Fruit fly (Drosophila melanogaster): ENCODE measurements around the gene CG14937.

The CG14937 gene

dm6 chr2L:11813665-11814087, 19.8 kb upstream of the CG14937 start, which contains the start of gene CycY (continued):
- TF ChIP-seq ham (GFP tag; IDR thresholded peaks at IDR 0.05) = no peak
- peak; percentile 93 for TF ChIP-seq Dp (GFP tag; optimal IDR thresholded peaks at IDR 0.05)
- TF ChIP-seq trh (GFP tag; optimal IDR thresholded peaks at IDR 0.05) = no peak
- TF ChIP-seq CG11456 (GFP tag; IDR thresholded peaks at IDR 0.05) = no peak
- no peak for TF ChIP-seq Aef1 (GFP tag; IDR thresholded peaks at IDR 0.05)
- 0 out of 2 replicates have a peak, but pooled peaks have one; percentile 5 for TF ChIP-seq Xrp1 (GFP tag; IDR thresholded peaks at IDR 0.05)
- no peak for TF ChIP-seq croc (GFP tag; conservative IDR thresholded peaks at IDR 0.05)
- no peak for TF ChIP-seq yki (optimal IDR thresholded peaks at IDR 0.05)
- TF ChIP-seq NC2β (GFP tag; optimal IDR thresholded peaks at IDR 0.05) = no peak
- TF ChIP-seq gsb (GFP tag; IDR thresholded peaks at IDR 0.05) = no peak
- no peak for TF ChIP-seq CG18599 (GFP tag; optimal IDR thresholded peaks at IDR 0.05)
- TF ChIP-seq CG10462 (GFP tag; optimal IDR thresholded peaks at IDR 0.05) = no peak
- TF ChIP-seq MTF-1 (GFP tag; optimal IDR thresholded peaks at IDR 0.05; ENCODE audit: borderline replicate concordance) = no peak
- TF ChIP-seq chinmo (GFP tag; IDR thresholded peaks at IDR 0.05; ENCODE audit: partially characterized antibody) = no peak
- TF ChIP-seq CG1024 (GFP tag; IDR thresholded peaks at IDR 0.05) = no peak
- no peak for TF ChIP-seq kay (GFP tag; optimal IDR thresholded peaks at IDR 0.05)
- TF ChIP-seq disco-r (GFP tag; optimal IDR thresholded peaks at IDR 0.05) = no peak
- no peak for TF ChIP-seq CG9609 (GFP tag; optimal IDR thresholded peaks at IDR 0.05)
- peak; percentile 86 for TF ChIP-seq Adf1 (GFP tag; IDR thresholded peaks at IDR 0.05)
- TF ChIP-seq Myb (GFP tag; optimal IDR thresholded peaks at IDR 0.05) = no peak
- no peak for TF ChIP-seq CG2199 (GFP tag; IDR thresholded peaks at IDR 0.05)
- TF ChIP-seq CG8478 (optimal IDR thresholded peaks at IDR 0.05) = no peak
- TF ChIP-seq Hr3 (GFP tag; optimal IDR thresholded peaks at IDR 0.05) = no peak
- no peak for TF ChIP-seq wdn (GFP tag; IDR thresholded peaks at IDR 0.05)
- peak; percentile 39 for TF ChIP-seq Abd-B (GFP tag; optimal IDR thresholded peaks at IDR 0.05)
- TF ChIP-seq CG10543 (GFP tag; optimal IDR thresholded peaks at IDR 0.05) = no peak
- TF ChIP-seq z (GFP tag; IDR thresholded peaks at IDR 0.05) = no peak
- no peak for TF ChIP-seq CG9932 (GFP tag; IDR thresholded peaks at IDR 0.05)
- no peak for TF ChIP-seq Dfd (GFP tag; optimal IDR thresholded peaks at IDR 0.05)
- no peak for TF ChIP-seq HLH3B (GFP tag; IDR thresholded peaks at IDR 0.05)
- TF ChIP-seq chif (GFP tag; optimal IDR thresholded peaks at IDR 0.05) = no peak
- no peak for TF ChIP-seq fd64A (GFP tag; optimal IDR thresholded peaks at IDR 0.05)
- TF ChIP-seq CG6765 (GFP tag; optimal IDR thresholded peaks at IDR 0.05) = no peak
- TF ChIP-seq eve (GFP tag; optimal IDR thresholded peaks at IDR 0.05) = no peak
- no peak for TF ChIP-seq tio (GFP tag; optimal IDR thresholded peaks at IDR 0.05)
- TF ChIP-seq sug (tag; optimal IDR thresholded peaks at IDR 0.05) = no peak
- TF ChIP-seq Deaf1 (tag; optimal IDR thresholded peaks at IDR 0.05) = no peak
- no peak for TF ChIP-seq corto (GFP tag; optimal IDR thresholded peaks at IDR 0.05)
- TF ChIP-seq CG7786 (GFP tag; optimal IDR thresholded peaks at IDR 0.05) = no peak
- no peak for TF ChIP-seq Mes4 (GFP tag; optimal IDR thresholded peaks at IDR 0.05)
- no peak for TF ChIP-seq Asciz (GFP tag; optimal IDR thresholded peaks at IDR 0.05)
- TF ChIP-seq Lim3 (GFP tag; IDR thresholded peaks at IDR 0.05) = no peak
- TF ChIP-seq grn (GFP tag; optimal IDR thresholded peaks at IDR 0.05) = no peak
- no peak for TF ChIP-seq CG32532 (GFP tag; IDR thresholded peaks at IDR 0.05)
- no peak for TF ChIP-seq crc (GFP tag; optimal IDR thresholded peaks at IDR 0.05)
- no peak for TF ChIP-seq CG16863 (GFP tag; optimal IDR thresholded peaks at IDR 0.05)
- TF ChIP-seq CG10565 (GFP tag; optimal IDR thresholded peaks at IDR 0.05) = no peak
- no peak for TF ChIP-seq bab2 (GFP tag; optimal IDR thresholded peaks at IDR 0.05)
- TF ChIP-seq CkIIα-i1 (GFP tag; IDR thresholded peaks at IDR 0.05) = no peak
- no peak for TF ChIP-seq CG17802 (tag; optimal IDR thresholded peaks at IDR 0.05)
- TF ChIP-seq CG14014 (GFP tag; IDR thresholded peaks at IDR 0.05) = no peak
- no peak; the same call in 2 of the 3 replicates for TF ChIP-seq zfh1 (GFP tag; IDR thresholded peaks at IDR 0.05)
- TF ChIP-seq p53 (GFP tag; optimal IDR thresholded peaks at IDR 0.05) = no peak
- no peak for TF ChIP-seq CG4820 (GFP tag; optimal IDR thresholded peaks at IDR 0.05)
